Fruit fly (Drosophila melanogaster) whole organism, prepupa: ENCODE measurements around the gene CG11638.

ENCODE experiments used
- Blimp-1 ChIP-seq: fragments of 200-800 bp; sonication (Bioruptor generic); optimal IDR thresholded peaks from 3 replicates; lab custom pipeline; 2017; ENCODE audit warnings: missing biosample characterization, missing genetic modification characterization, mild to moderate bottlenecking, moderate library complexity, missing genetic modification reagents
- CG10669 ChIP-seq: fragments of 200-800 bp; sonication (Bioruptor generic); optimal IDR thresholded peaks from 3 replicates; lab custom pipeline; 2018; ENCODE audit warnings: missing biosample characterization, mild to moderate bottlenecking, missing genetic modification characterization, moderate library complexity
- CG11294 ChIP-seq: fragments of 200-800 bp; sonication (Bioruptor generic); IDR thresholded peaks from 2 replicates; pipeline ENCODE4 v1.3.6; 2022; ENCODE audit warnings: missing biosample characterization, missing genetic modification characterization
- CG11762 ChIP-seq: fragments of 200-800 bp; sonication (Bioruptor generic); optimal IDR thresholded peaks from 3 replicates; lab custom pipeline; 2016; ENCODE audit warnings: missing biosample characterization, missing genetic modification characterization; ENCODE audit not compliant: insufficient read depth
- CG11902 ChIP-seq: fragments of 200-800 bp; sonication (Bioruptor generic); optimal IDR thresholded peaks from 3 replicates; lab custom pipeline; 2016; ENCODE audit warnings: missing biosample characterization, missing genetic modification characterization
- CG15336 ChIP-seq: fragments of 200-800 bp; sonication (Bioruptor generic); IDR thresholded peaks from 2 replicates; pipeline ENCODE4 v1.3.6; 2022; ENCODE audit warnings: missing biosample characterization, missing genetic modification characterization
- CG1621 ChIP-seq: fragments of 200-800 bp; sonication (Bioruptor generic); optimal IDR thresholded peaks from 3 replicates; lab custom pipeline; 2018; ENCODE audit warnings: missing biosample characterization, mild to moderate bottlenecking, missing genetic modification characterization
- CG16779 ChIP-seq: fragments of 200-800 bp; sonication (Bioruptor generic); optimal IDR thresholded peaks from 3 replicates; lab custom pipeline; 2017; ENCODE audit warnings: missing biosample characterization, mild to moderate bottlenecking, missing genetic modification characterization
- CG3032 ChIP-seq: fragments of 200-800 bp; optimal IDR thresholded peaks from 2 replicates; lab custom pipeline; 2019; ENCODE audit warnings: missing biosample characterization, mild to moderate bottlenecking, missing genetic modification characterization, moderate library complexity
- CG31627 ChIP-seq: fragments of 200-800 bp; sonication (Bioruptor generic); optimal IDR thresholded peaks from 3 replicates; lab custom pipeline; 2016; ENCODE audit warnings: missing biosample characterization, missing genetic modification characterization
- CG32006 ChIP-seq: fragments of 200-800 bp; sonication (Bioruptor generic); optimal IDR thresholded peaks from 3 replicates; lab custom pipeline; 2017; ENCODE audit warnings: missing biosample characterization, mild to moderate bottlenecking, missing genetic modification characterization
- CG34406 ChIP-seq: fragments of 200-800 bp; sonication (Bioruptor generic); optimal IDR thresholded peaks from 3 replicates; lab custom pipeline; 2016; ENCODE audit warnings: missing biosample characterization, missing genetic modification characterization
- CG3919 ChIP-seq: fragments of 200-800 bp; sonication (Bioruptor generic); optimal IDR thresholded peaks from 3 replicates; lab custom pipeline; 2016; ENCODE audit warnings: missing biosample characterization, missing genetic modification characterization
- CG4318 ChIP-seq: fragments of 200-800 bp; sonication (Bioruptor generic); optimal IDR thresholded peaks from 3 replicates; lab custom pipeline; 2017; ENCODE audit warnings: missing biosample characterization, mild to moderate bottlenecking, missing genetic modification characterization
- CG6163 ChIP-seq: fragments of 200-800 bp; sonication (Bioruptor generic); IDR thresholded peaks from 3 replicates; pipeline ENCODE4 v1.3.6; 2022; ENCODE audit warnings: missing biosample characterization, missing genetic modification characterization
- CG6276 ChIP-seq: fragments of 200-800 bp; sonication (Bioruptor generic); optimal IDR thresholded peaks from 2 replicates; lab custom pipeline; 2017; ENCODE audit warnings: missing biosample characterization, mild to moderate bottlenecking, missing genetic modification characterization
- CG6792 ChIP-seq: fragments of 200-800 bp; sonication (Bioruptor generic); optimal IDR thresholded peaks from 3 replicates; lab custom pipeline; 2016; ENCODE audit warnings: missing biosample characterization, missing genetic modification characterization
- CG6808 ChIP-seq: fragments of 200-800 bp; sonication (Bioruptor generic); optimal IDR thresholded peaks from 3 replicates; lab custom pipeline; 2017; ENCODE audit warnings: missing biosample characterization, missing genetic modification characterization, mild to moderate bottlenecking, moderate library complexity, missing genetic modification reagents
- CG6854 ChIP-seq: fragments of 200-800 bp; sonication (Bioruptor generic); optimal IDR thresholded peaks from 2 replicates; lab custom pipeline; 2017; ENCODE audit warnings: missing biosample characterization, mild to moderate bottlenecking, missing genetic modification characterization
- CG7368 ChIP-seq: fragments of 200-800 bp; sonication (Bioruptor generic); optimal IDR thresholded peaks from 3 replicates; lab custom pipeline; 2016; ENCODE audit warnings: missing biosample characterization, missing genetic modification characterization
- CG8319 ChIP-seq: fragments of 200-800 bp; sonication (Bioruptor generic); optimal IDR thresholded peaks from 3 replicates; lab custom pipeline; 2016; ENCODE audit warnings: missing biosample characterization, missing genetic modification characterization
- CG8632 ChIP-seq: fragments of 200-800 bp; sonication (Bioruptor generic); optimal IDR thresholded peaks from 3 replicates; lab custom pipeline; 2016; ENCODE audit warnings: missing biosample characterization, missing genetic modification characterization
- CG9139 ChIP-seq: fragments of 200-800 bp; sonication (Bioruptor generic); optimal IDR thresholded peaks from 3 replicates; lab custom pipeline; 2017; ENCODE audit warnings: missing biosample characterization, mild to moderate bottlenecking, missing genetic modification characterization
- Eip78C ChIP-seq: fragments of 200-800 bp; sonication (Bioruptor generic); peaks from one replicate; lab custom pipeline; 2016; ENCODE audit warnings: missing biosample characterization, missing genetic modification characterization
- Ets21C ChIP-seq: fragments of 200-800 bp; sonication (Bioruptor generic); optimal IDR thresholded peaks from 3 replicates; lab custom pipeline; 2016; ENCODE audit warnings: missing biosample characterization, missing genetic modification characterization
- Ets96B ChIP-seq: fragments of 200-800 bp; optimal IDR thresholded peaks from 2 replicates; lab custom pipeline; 2019; ENCODE audit warnings: missing biosample characterization, mild to moderate bottlenecking, missing genetic modification characterization, moderate library complexity
- Gug ChIP-seq: fragments of 200-800 bp; sonication (Bioruptor generic); IDR thresholded peaks from 2 replicates; pipeline ENCODE4 v1.3.6; 2022; ENCODE audit warnings: missing biosample characterization, missing genetic modification characterization
- Hr38 ChIP-seq: sonication (Bioruptor generic); optimal IDR thresholded peaks from 2 replicates; lab custom pipeline; 2016; ENCODE audit warnings: missing biosample characterization, missing genetic modification characterization
- Hr39 ChIP-seq: fragments of 200-800 bp; sonication (Bioruptor generic); optimal IDR thresholded peaks from 2 replicates; lab custom pipeline; 2016; ENCODE audit warnings: missing biosample characterization, missing genetic modification characterization
- Lpt ChIP-seq: fragments of 200-800 bp; sonication (Bioruptor generic); optimal IDR thresholded peaks from 3 replicates; lab custom pipeline; 2016; ENCODE audit warnings: missing biosample characterization, missing genetic modification characterization
- Met ChIP-seq: fragments of 200-800 bp; sonication (Bioruptor generic); optimal IDR thresholded peaks from 3 replicates; lab custom pipeline; 2016; ENCODE audit warnings: missing biosample characterization, missing genetic modification characterization
- OdsH ChIP-seq: fragments of 200-800 bp; sonication (Bioruptor generic); optimal IDR thresholded peaks from 3 replicates; lab custom pipeline; 2016; ENCODE audit warnings: missing biosample characterization, missing genetic modification characterization
- Sox14 ChIP-seq: fragments of 200-800 bp; sonication (Bioruptor generic); optimal IDR thresholded peaks from 3 replicates; lab custom pipeline; 2016; ENCODE audit warnings: missing biosample characterization, missing genetic modification characterization
- Sox15 ChIP-seq: fragments of 200-800 bp; sonication (Bioruptor generic); optimal IDR thresholded peaks from 3 replicates; lab custom pipeline; 2016; ENCODE audit warnings: missing biosample characterization, missing genetic modification characterization
- acj6 ChIP-seq: fragments of 200-800 bp; sonication (Bioruptor generic); optimal IDR thresholded peaks from 3 replicates; lab custom pipeline; 2016; ENCODE audit warnings: missing biosample characterization, missing genetic modification characterization
- cyc ChIP-seq: fragments of 200-800 bp; sonication (Bioruptor generic); optimal IDR thresholded peaks from 3 replicates; lab custom pipeline; 2016; ENCODE audit warnings: missing biosample characterization, missing genetic modification characterization
- dsx ChIP-seq: fragments of 200-800 bp; optimal IDR thresholded peaks from 3 replicates; lab custom pipeline; 2019; ENCODE audit warnings: missing biosample characterization, mild to moderate bottlenecking, missing genetic modification characterization, moderate library complexity; ENCODE audit not compliant: poor library complexity, severe bottlenecking
- eg ChIP-seq: fragments of 200-800 bp; sonication (Bioruptor generic); IDR thresholded peaks from 3 replicates; pipeline ENCODE4 v1.3.6; 2022; ENCODE audit warnings: missing biosample characterization, missing genetic modification characterization
- esn ChIP-seq: fragments of 200-800 bp; sonication (Bioruptor generic); optimal IDR thresholded peaks from 2 replicates; lab custom pipeline; 2016; ENCODE audit warnings: missing biosample characterization, mild to moderate bottlenecking, missing genetic modification characterization, moderate library complexity
- fd85E ChIP-seq: fragments of 200-800 bp; sonication (Bioruptor generic); optimal IDR thresholded peaks from 3 replicates; lab custom pipeline; 2016; ENCODE audit warnings: missing biosample characterization, missing genetic modification characterization
- fkh ChIP-seq: fragments of 200-800 bp; sonication (Bioruptor generic); optimal IDR thresholded peaks from 3 replicates; lab custom pipeline; 2017; ENCODE audit warnings: missing biosample characterization, mild to moderate bottlenecking, missing genetic modification characterization, moderate library complexity
- pdm3 ChIP-seq: fragments of 200-800 bp; sonication (Bioruptor generic); optimal IDR thresholded peaks from 3 replicates; lab custom pipeline; 2016; ENCODE audit warnings: missing biosample characterization, missing genetic modification characterization
- spab ChIP-seq: fragments of 200-800 bp; sonication (Bioruptor generic); optimal IDR thresholded peaks from 2 replicates; lab custom pipeline; 2017; ENCODE audit warnings: missing biosample characterization, mild to moderate bottlenecking, missing genetic modification characterization, missing genetic modification reagents
- ss ChIP-seq, 2 experiments: fragments of 200-800 bp; sonication (Bioruptor generic); optimal IDR thresholded peaks; 2 replicates in 1 of 2; 3 replicates in 1 of 2; lab custom pipeline; 2017 to 2018; ENCODE audit warnings: mild to moderate bottlenecking in 2 of 2, missing biosample characterization in 2 of 2, missing genetic modification characterization in 2 of 2, moderate library complexity in 1 of 2
- svp ChIP-seq: fragments of 200-800 bp; sonication (Bioruptor generic); peaks from one replicate; lab custom pipeline; 2016; ENCODE audit warnings: missing biosample characterization, missing genetic modification characterization
- topi ChIP-seq: fragments of 200-800 bp; sonication (Bioruptor generic); optimal IDR thresholded peaks from 3 replicates; lab custom pipeline; 2016; ENCODE audit warnings: missing biosample characterization, missing genetic modification characterization
- vri ChIP-seq: fragments of 200-800 bp; sonication (Bioruptor generic); optimal IDR thresholded peaks from 3 replicates; lab custom pipeline; 2016; ENCODE audit warnings: missing biosample characterization, mild to moderate bottlenecking, missing genetic modification characterization

The CG11638 gene

DNA sequence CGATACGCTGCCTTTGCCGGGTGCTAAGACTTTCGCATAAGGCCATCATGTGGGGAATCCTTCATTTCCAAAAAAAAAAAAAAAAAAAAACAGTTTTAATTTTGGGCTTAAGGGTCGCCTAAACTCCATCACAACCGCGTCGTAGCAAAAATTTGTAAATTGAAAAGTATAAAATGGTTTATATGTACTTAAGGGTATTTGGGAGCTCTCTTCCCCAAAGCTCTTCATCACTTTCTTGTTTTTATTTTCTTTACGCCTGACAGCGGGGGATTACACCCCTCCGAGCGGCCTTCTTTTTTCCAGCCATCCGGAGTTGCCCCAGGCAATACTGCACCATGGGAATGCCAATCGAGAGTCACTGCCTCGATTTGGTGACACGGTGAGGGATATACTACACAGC is 62.5 kb downstream of the CG11638 start:
- TF ChIP-seq OdsH: no peak
- TF ChIP-seq CG10669 (GFP tag; lab: Kevin White, UChicago): no peak
- TF ChIP-seq CG15336 (GFP tag; lab: Robert Waterston, UW): no peak
- no peak for TF ChIP-seq CG3032
- TF ChIP-seq CG6276 (GFP tag; lab: Kevin White, UChicago): no peak
- peak; percentile 18 for TF ChIP-seq cyc (GFP tag; lab: Kevin White, UChicago)
- TF ChIP-seq fd85E (GFP tag; lab: Kevin White, UChicago): no peak
- TF ChIP-seq Ets21C (GFP tag; lab: Kevin White, UChicago): no peak
- TF ChIP-seq dsx (GFP tag; lab: Kevin White, UChicago): no peak
- no peak for TF ChIP-seq fkh (GFP tag; lab: Kevin White, UChicago)
- no peak for TF ChIP-seq CG11902 (GFP tag; lab: Kevin White, UChicago)
- TF ChIP-seq ss (GFP tag; optimal IDR thresholded peaks at IDR 0.05; lab: Kevin White, UChicago): no peak
- no peak for TF ChIP-seq CG32006 (GFP tag; lab: Kevin White, UChicago)
- TF ChIP-seq vri: no peak
- TF ChIP-seq svp: no peak
- no peak for TF ChIP-seq Ets96B (tag; lab: Kevin White, UChicago)
- peak; percentile 31 for TF ChIP-seq Eip78C (GFP tag; lab: Kevin White, UChicago)
- TF ChIP-seq CG9139: no peak
- TF ChIP-seq esn (GFP tag; lab: Kevin White, UChicago): no peak
- no peak for TF ChIP-seq CG8319
- TF ChIP-seq CG31627 (GFP tag; lab: Kevin White, UChicago): peak; percentile 23
- peak; percentile 4 for TF ChIP-seq Hr39 (GFP tag; lab: Kevin White, UChicago)
- no peak for TF ChIP-seq Sox14 (GFP tag; lab: Kevin White, UChicago)
- TF ChIP-seq acj6 (GFP tag; lab: Kevin White, UChicago): no peak
- no peak for TF ChIP-seq pdm3 (GFP tag; lab: Kevin White, UChicago)
- TF ChIP-seq Sox15 (GFP tag; lab: Kevin White, UChicago): no peak
- TF ChIP-seq spab: no peak
- no peak for TF ChIP-seq Hr38 (GFP tag; lab: Kevin White, UChicago)
- no peak for TF ChIP-seq CG6808 (GFP tag; lab: Kevin White, UChicago)
- no peak for TF ChIP-seq CG6163 (GFP tag; lab: Robert Waterston, UW)
- no peak for TF ChIP-seq Lpt
- no peak for TF ChIP-seq Gug (GFP tag; lab: Robert Waterston, UW)
- no peak for TF ChIP-seq CG16779 (tag; lab: Kevin White, UChicago)
- TF ChIP-seq Blimp-1: no peak
- no peak for TF ChIP-seq CG11762 (GFP tag; lab: Kevin White, UChicago)
- TF ChIP-seq Met (GFP tag; lab: Kevin White, UChicago): peak; percentile 31
- no peak for TF ChIP-seq CG6792 (GFP tag; lab: Kevin White, UChicago)
- no peak for TF ChIP-seq CG4318 (GFP tag; lab: Kevin White, UChicago)
- TF ChIP-seq CG8632 (GFP tag; lab: Kevin White, UChicago): no peak
- TF ChIP-seq CG1621 (tag; lab: Kevin White, UChicago): no peak
- no peak for TF ChIP-seq CG6854 (GFP tag; lab: Kevin White, UChicago)
- no peak for TF ChIP-seq CG7368 (GFP tag; lab: Kevin White, UChicago)
- no peak for TF ChIP-seq CG3919 (GFP tag; lab: Kevin White, UChicago)
- no peak for TF ChIP-seq eg (GFP tag; lab: Robert Waterston, UW)
- TF ChIP-seq CG34406 (GFP tag; lab: Kevin White, UChicago): no peak
- peak; percentile 8 for TF ChIP-seq topi (GFP tag; lab: Kevin White, UChicago)
- TF ChIP-seq CG11294: no peak
- TF ChIP-seq, all 60 proteins: peak for 6
